Fruit fly (Drosophila melanogaster): Measurements from ENCODE around the gene DopEcR.

- TF ChIP-seq Dll (optimal IDR thresholded peaks at IDR 0.05) (no peak), psq (optimal IDR thresholded peaks at IDR 0.05) (no peak), EcR (GFP tag; optimal IDR thresholded peaks at IDR 0.05) (no peak)
These were observed 8.9 kb upstream of the DopEcR start for dm6 chr3L:4389104-4389503.
